Fruit fly (Drosophila melanogaster): ENCODE data around the gene CG2162.

CG2162 gene

DNA sequence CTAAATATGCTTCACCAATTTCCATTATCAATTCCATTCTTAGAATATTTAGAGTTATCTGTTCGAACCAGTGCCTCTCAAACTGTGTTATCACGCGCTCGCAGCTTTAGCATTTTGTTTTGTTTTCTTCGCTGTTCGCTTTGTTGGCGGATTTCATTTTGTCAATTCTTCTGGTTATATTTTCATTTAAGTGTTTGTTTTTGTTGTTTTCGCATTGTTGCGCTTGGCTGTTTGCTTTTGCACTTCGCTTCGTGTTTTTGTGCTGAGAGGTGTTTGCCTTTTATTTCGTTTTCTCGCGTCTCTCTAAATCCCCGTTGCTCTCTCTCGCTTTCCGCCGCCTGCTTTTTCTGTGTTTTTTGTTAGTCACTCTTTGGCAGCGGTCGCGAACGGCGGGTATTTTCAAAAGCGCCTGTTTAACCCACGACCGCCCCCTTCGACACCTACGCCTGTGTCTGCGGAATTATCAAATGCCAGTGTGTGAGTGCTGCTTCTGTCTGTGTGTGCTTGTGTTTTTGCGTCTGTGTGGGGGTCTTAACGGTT is 42.6 kb downstream of the CG2162 start (continued):
- no peak for TF ChIP-seq br (optimal IDR thresholded peaks at IDR 0.05)
- peak; percentile 52 for TF ChIP-seq Myb (GFP tag; optimal IDR thresholded peaks at IDR 0.05)
- TF ChIP-seq sens (GFP tag): peak; percentile 53
- no peak for TF ChIP-seq danr (GFP tag; IDR thresholded peaks at IDR 0.05)
- TF ChIP-seq CG4282 (GFP tag; optimal IDR thresholded peaks at IDR 0.05): no peak
- TF ChIP-seq oc (tag; optimal IDR thresholded peaks at IDR 0.05): peak; percentile 80
- TF ChIP-seq CG3847 (GFP tag; IDR thresholded peaks at IDR 0.05): peak; percentile 28; the same call in 1 of the 2 replicates
- TF ChIP-seq Fer1 (GFP tag; optimal IDR thresholded peaks at IDR 0.05): peak; percentile 76
- TF ChIP-seq CG18599 (GFP tag; optimal IDR thresholded peaks at IDR 0.05): peak; percentile 59
- TF ChIP-seq dmrt11E (tag; optimal IDR thresholded peaks at IDR 0.05): no peak
- TF ChIP-seq CG11456 (GFP tag; IDR thresholded peaks at IDR 0.05): peak; percentile 49; the same call in 2 of the 3 replicates
- peak; percentile 14 for TF ChIP-seq CG12659 (GFP tag; optimal IDR thresholded peaks at IDR 0.05)
- TF ChIP-seq hbn (GFP tag; IDR thresholded peaks at IDR 0.05; ENCODE audit: partially characterized antibody): no peak
- peak; percentile 59; the same call in 1 of the 2 replicates for TF ChIP-seq chm (GFP tag; IDR thresholded peaks at IDR 0.05)
- no peak for TF ChIP-seq Dad (GFP tag; optimal IDR thresholded peaks at IDR 0.05)
- peak; percentile 63 for TF ChIP-seq ftz-f1 (GFP tag; optimal IDR thresholded peaks at IDR 0.05)
- peak; percentile 44 for TF ChIP-seq Hey (tag; optimal IDR thresholded peaks at IDR 0.05)
- peak; percentile 31 for TF ChIP-seq slp2 (GFP tag; optimal IDR thresholded peaks at IDR 0.05)
- peak; percentile 55 for TF ChIP-seq Antp (GFP tag; optimal IDR thresholded peaks at IDR 0.05)
- no peak for TF ChIP-seq CG33557 (GFP tag; optimal IDR thresholded peaks at IDR 0.05)
- TF ChIP-seq bsh (GFP tag; optimal IDR thresholded peaks at IDR 0.05): peak in 1 of 2 experiments; percentile 87
- no peak for TF ChIP-seq tio (GFP tag; optimal IDR thresholded peaks at IDR 0.05)
- peak; percentile 15 for TF ChIP-seq CG1792 (GFP tag; optimal IDR thresholded peaks at IDR 0.05)
- TF ChIP-seq CG12219 (GFP tag; optimal IDR thresholded peaks at IDR 0.05): no peak
- peak; percentile 69 for TF ChIP-seq Deaf1 (tag; optimal IDR thresholded peaks at IDR 0.05)
- peak in 1 of 2 experiments; percentile 13 for TF ChIP-seq dpn (GFP tag; optimal IDR thresholded peaks at IDR 0.05)
- peak; percentile 8 for TF ChIP-seq shn (GFP tag; optimal IDR thresholded peaks at IDR 0.05)
- no peak for TF ChIP-seq CG9215 (GFP tag; IDR thresholded peaks at IDR 0.05)
- TF ChIP-seq CG9727 (GFP tag; optimal IDR thresholded peaks at IDR 0.05): no peak
- no peak for TF ChIP-seq CG6175 (GFP tag; IDR thresholded peaks at IDR 0.05)
- TF ChIP-seq dysf (GFP tag; IDR thresholded peaks at IDR 0.05): peak; percentile 54; the same call in 1 of the 3 replicates
- TF ChIP-seq CG6765 (GFP tag; optimal IDR thresholded peaks at IDR 0.05): peak; percentile 41
- TF ChIP-seq ci (GFP tag; IDR thresholded peaks at IDR 0.05): peak; percentile 69
- peak; percentile 34 for TF ChIP-seq CG2678 (tag; optimal IDR thresholded peaks at IDR 0.05)
- TF ChIP-seq tll (GFP tag; optimal IDR thresholded peaks at IDR 0.05): no peak
- peak; percentile 71 for TF ChIP-seq her (GFP tag; optimal IDR thresholded peaks at IDR 0.05)
- peak; percentile 29 for TF ChIP-seq PHDP (tag; optimal IDR thresholded peaks at IDR 0.05)
- no peak for TF ChIP-seq CG43689 (GFP tag; IDR thresholded peaks at IDR 0.05)
- TF ChIP-seq CG6272 (GFP tag; IDR thresholded peaks at IDR 0.05): 0 out of 2 replicates have a peak, but pooled peaks have one; percentile 13
- TF ChIP-seq CG8290 (GFP tag; optimal IDR thresholded peaks at IDR 0.05): no peak
- peak in 1 of 2 experiments; percentile 84 for TF ChIP-seq CG8290 (tag; optimal IDR thresholded peaks at IDR 0.05)
- TF ChIP-seq vvl (GFP tag; IDR thresholded peaks at IDR 0.05): peak; percentile 75
- TF ChIP-seq repo (GFP tag; optimal IDR thresholded peaks at IDR 0.05): peak; percentile 31
- peak; percentile 37; the same call in 1 of the 2 replicates for TF ChIP-seq CG32772 (GFP tag; IDR thresholded peaks at IDR 0.05)
- peak; percentile 44 for TF ChIP-seq MTF-1 (GFP tag; optimal IDR thresholded peaks at IDR 0.05; ENCODE audit: borderline replicate concordance)
- TF ChIP-seq hth (optimal IDR thresholded peaks at IDR 0.05): no peak
- peak; percentile 33 for TF ChIP-seq Meics (GFP tag; optimal IDR thresholded peaks at IDR 0.05)
- no peak for TF ChIP-seq Mrtf (GFP tag; IDR thresholded peaks at IDR 0.05)
- peak; percentile 63 for TF ChIP-seq wek (GFP tag; optimal IDR thresholded peaks at IDR 0.05)
- TF ChIP-seq Nf-YB (GFP tag; optimal IDR thresholded peaks at IDR 0.05): no peak
- no peak for TF ChIP-seq unc-4 (GFP tag; IDR thresholded peaks at IDR 0.05; ENCODE audit: partially characterized antibody)
